Worm (Caenorhabditis elegans): ENCODE data around the gene gtap-2.

gtap-2 gene

DNA sequence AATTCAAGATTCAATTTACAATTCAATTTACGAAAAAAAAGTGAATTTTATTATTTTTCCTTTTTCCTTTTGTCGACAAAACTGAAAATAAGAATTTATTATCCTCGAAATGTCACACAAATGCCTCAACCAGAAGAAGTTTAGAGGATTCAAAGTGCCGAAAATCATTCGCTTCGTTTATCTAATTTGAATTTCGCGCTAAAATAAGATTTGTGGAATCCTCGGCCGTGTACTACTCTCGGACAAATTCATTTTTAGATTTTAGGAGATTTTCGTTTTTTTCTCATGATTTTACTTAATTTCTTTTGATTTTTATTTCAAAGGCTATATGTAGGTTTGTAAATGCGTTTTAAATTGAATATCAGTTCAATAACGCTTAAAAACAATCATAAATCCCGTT lies 40.3 kb downstream of the gtap-2 start:
- TF ChIP-seq nhr-25 (tag; optimal IDR thresholded peaks at IDR 0.05) (no peak), nhr-77 (tag; optimal IDR thresholded peaks at IDR 0.05) (no peak), mdl-1 (tag; optimal IDR thresholded peaks at IDR 0.05) (no peak), C34F6.9 (tag; optimal IDR thresholded peaks at IDR 0.05) (no peak), R02D3.7 (tag; optimal IDR thresholded peaks at IDR 0.05) (no peak), Y55F3AM.14 (GFP tag; optimal IDR thresholded peaks at IDR 0.05) (no peak), nhr-11 (tag; optimal IDR thresholded peaks at IDR 0.05) (no peak), ceh-16 (tag; optimal IDR thresholded peaks at IDR 0.05) (no peak), ztf-1 (GFP tag; conservative IDR thresholded peaks at IDR 0.05) (no peak), sma-9 (GFP tag; optimal IDR thresholded peaks at IDR 0.05) (no peak), sma-9 (tag; optimal IDR thresholded peaks at IDR 0.05) (no peak), nhr-237 (tag; optimal IDR thresholded peaks at IDR 0.05) (no peak)

DNA sequence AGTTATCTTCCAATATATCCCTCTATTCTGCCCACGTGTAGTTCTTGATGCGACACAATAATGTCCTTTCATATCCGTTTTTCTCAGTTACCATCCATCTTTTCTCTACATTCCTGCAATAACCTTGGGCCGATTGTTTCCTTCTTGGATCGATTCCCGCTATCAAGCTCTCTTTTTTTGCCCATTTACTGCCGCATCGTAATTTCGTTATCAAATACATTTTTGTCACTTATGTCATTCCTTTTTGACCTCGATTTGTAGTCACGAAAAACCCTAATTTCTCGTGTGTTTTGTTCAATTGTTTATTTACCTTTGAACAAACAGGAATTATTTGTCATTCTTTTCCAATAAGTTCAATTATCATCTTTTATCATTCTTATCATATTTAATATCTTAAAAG lies 41.6 kb downstream of the gtap-2 start:
- TF ChIP-seq lin-11 (tag; optimal IDR thresholded peaks at IDR 0.05) (no peak), fos-1 (tag; optimal IDR thresholded peaks at IDR 0.05) (peak; percentile 57), ztf-4 (tag; optimal IDR thresholded peaks at IDR 0.05) (no peak), nhr-6 (tag; optimal IDR thresholded peaks at IDR 0.05) (no peak), snpc-4 (tag; optimal IDR thresholded peaks at IDR 0.05) (no peak), zag-1 (tag; optimal IDR thresholded peaks at IDR 0.05) (no peak), ZK546.5 (tag; optimal IDR thresholded peaks at IDR 0.05) (no peak), mdl-1 (tag; optimal IDR thresholded peaks at IDR 0.05) (no peak), blmp-1 (tag; optimal IDR thresholded peaks at IDR 0.05; ENCODE audit: insufficient read depth) (no peak), mab-5 (tag; optimal IDR thresholded peaks at IDR 0.05) (no peak), C34F6.9 (tag; optimal IDR thresholded peaks at IDR 0.05) (no peak), nhr-11 (tag; optimal IDR thresholded peaks at IDR 0.05) (no peak), skn-1 (tag; optimal IDR thresholded peaks at IDR 0.05) (peak; percentile 74), Y55F3AM.14 (GFP tag; optimal IDR thresholded peaks at IDR 0.05) (no peak), sma-3 (GFP tag; optimal IDR thresholded peaks at IDR 0.05) (peak; percentile 46), nhr-25 (tag; optimal IDR thresholded peaks at IDR 0.05) (no peak), ztf-11 (tag; optimal IDR thresholded peaks at IDR 0.05) (no peak), mbf-1 (tag; optimal IDR thresholded peaks at IDR 0.05) (no peak), sem-4 (tag; optimal IDR thresholded peaks at IDR 0.05) (no peak), elt-3 (tag; optimal IDR thresholded peaks at IDR 0.05) (no peak), peb-1 (tag; optimal IDR thresholded peaks at IDR 0.05) (no peak), nhr-23 (tag; optimal IDR thresholded peaks at IDR 0.05) (no peak), lin-39 (tag; optimal IDR thresholded peaks at IDR 0.05) (no peak), F13H6.1 (tag; optimal IDR thresholded peaks at IDR 0.05) (no peak), elt-1 (tag; optimal IDR thresholded peaks at IDR 0.05) (no peak), unc-62 (GFP tag; optimal IDR thresholded peaks at IDR 0.05) (no peak), lin-13 (GFP tag; optimal IDR thresholded peaks at IDR 0.05) (no peak), gmeb-1 (tag; optimal IDR thresholded peaks at IDR 0.05) (peak; percentile 23), egl-27 (tag; optimal IDR thresholded peaks at IDR 0.05) (no peak), alr-1 (tag; optimal IDR thresholded peaks at IDR 0.05) (no peak), dmd-4 (tag; optimal IDR thresholded peaks at IDR 0.05) (no peak), unc-55 (GFP tag; optimal IDR thresholded peaks at IDR 0.05) (no peak), nhr-77 (tag; optimal IDR thresholded peaks at IDR 0.05) (no peak), sma-9 (GFP tag; optimal IDR thresholded peaks at IDR 0.05) (no peak), sma-9 (tag; optimal IDR thresholded peaks at IDR 0.05) (no peak), nhr-129 (tag; optimal IDR thresholded peaks at IDR 0.05) (peak; percentile 5), ceh-82 (tag; optimal IDR thresholded peaks at IDR 0.05) (no peak), aly-2 (tag; optimal IDR thresholded peaks at IDR 0.05) (no peak), crh-2 (tag; optimal IDR thresholded peaks at IDR 0.05) (peak; percentile 29), nhr-21 (tag; optimal IDR thresholded peaks at IDR 0.05) (peak; percentile 41), nhr-237 (tag; optimal IDR thresholded peaks at IDR 0.05) (no peak), nhr-12 (tag; optimal IDR thresholded peaks at IDR 0.05) (no peak), ceh-16 (tag; optimal IDR thresholded peaks at IDR 0.05) (no peak), lsy-2 (tag; optimal IDR thresholded peaks at IDR 0.05) (no peak), unc-39 (tag; optimal IDR thresholded peaks at IDR 0.05) (no peak), ztf-1 (GFP tag; conservative IDR thresholded peaks at IDR 0.05) (no peak), nhr-10 (tag; optimal IDR thresholded peaks at IDR 0.05) (no peak), ama-1 (optimal IDR thresholded peaks at IDR 0.05) (no peak), R02D3.7 (tag; optimal IDR thresholded peaks at IDR 0.05) (no peak)

Data from whole organism, L2 larva.